Fruit fly (Drosophila melanogaster): ENCODE results near the gene CG12983.

Gene CG12983

DNA sequence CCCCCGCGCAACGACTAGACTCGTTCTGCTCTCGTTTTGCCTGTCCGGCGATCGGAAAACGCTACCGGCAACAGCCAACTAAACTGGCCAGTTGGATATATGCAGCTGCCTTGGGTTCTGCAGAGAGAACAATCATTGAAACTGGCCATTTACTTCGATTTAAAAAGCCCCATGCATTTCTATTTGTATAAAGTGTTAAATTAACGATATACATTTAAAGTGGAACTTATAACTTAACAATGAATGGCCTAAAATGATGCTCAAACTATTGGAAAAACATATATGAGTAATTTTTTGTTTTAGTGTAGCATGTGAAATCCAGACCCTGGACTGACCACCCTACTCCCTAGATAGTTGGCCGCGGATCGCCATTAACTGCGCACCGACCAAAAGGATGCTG is 22.3 kb upstream of the CG12983 start:
- no peak for TF ChIP-seq psq (optimal IDR thresholded peaks at IDR 0.05)
- no peak for TF ChIP-seq usp (GFP tag; optimal IDR thresholded peaks at IDR 0.05)
- no peak for TF ChIP-seq Dll (optimal IDR thresholded peaks at IDR 0.05)
- TF ChIP-seq pan (optimal IDR thresholded peaks at IDR 0.05) = no peak
- TF ChIP-seq EcR (GFP tag; optimal IDR thresholded peaks at IDR 0.05) = no peak
- TF ChIP-seq CG8478 (optimal IDR thresholded peaks at IDR 0.05) = no peak

DNA sequence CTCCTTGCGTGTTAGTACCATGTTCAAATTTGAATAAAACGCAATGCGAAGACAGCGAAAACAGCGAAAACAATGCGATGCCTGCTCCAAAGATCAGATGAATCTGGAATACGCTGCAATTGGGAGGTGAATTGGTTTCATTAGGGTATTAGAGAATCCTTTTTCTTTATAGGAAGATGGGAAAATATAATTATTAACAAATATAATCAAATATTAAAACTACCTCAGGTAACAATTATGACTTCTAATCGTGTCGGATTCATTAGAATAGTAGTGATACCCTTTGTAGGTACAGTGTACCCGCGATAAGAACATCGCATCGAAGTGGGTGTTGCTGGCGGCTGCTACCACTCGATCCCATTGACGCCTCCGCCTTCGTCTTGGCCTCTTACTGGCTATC is 21.3 kb upstream of the CG12983 start:
- TF ChIP-seq CG8478 (optimal IDR thresholded peaks at IDR 0.05) (no peak), pan (optimal IDR thresholded peaks at IDR 0.05) (no peak), psq (optimal IDR thresholded peaks at IDR 0.05) (no peak), Dll (optimal IDR thresholded peaks at IDR 0.05) (no peak), EcR (GFP tag; optimal IDR thresholded peaks at IDR 0.05) (no peak), usp (GFP tag; optimal IDR thresholded peaks at IDR 0.05) (no peak)

DNA sequence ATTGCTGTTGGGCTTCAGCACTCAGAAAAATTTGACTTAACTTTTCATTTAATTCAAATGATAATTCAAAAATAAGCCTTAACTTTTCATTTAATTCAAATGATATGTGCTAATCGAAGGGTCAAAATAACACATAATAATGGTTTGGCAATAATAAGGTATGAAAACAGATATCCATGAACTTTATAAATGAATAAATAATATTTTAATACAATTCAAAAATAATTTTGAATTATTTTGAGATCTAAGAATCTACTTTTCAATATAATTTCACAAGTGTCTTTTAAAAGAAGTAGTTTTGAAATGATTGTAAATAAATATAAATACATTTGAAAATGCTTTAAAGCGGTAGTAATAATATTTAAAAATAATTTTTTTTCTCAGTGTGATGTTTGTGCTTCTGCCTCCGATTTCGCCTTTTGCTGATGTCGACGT is 20.4 kb upstream of the CG12983 start:
- no peak for TF ChIP-seq usp (GFP tag; optimal IDR thresholded peaks at IDR 0.05)
- no peak for TF ChIP-seq CG8478 (optimal IDR thresholded peaks at IDR 0.05)
- no peak for TF ChIP-seq psq (optimal IDR thresholded peaks at IDR 0.05)
- TF ChIP-seq EcR (GFP tag; optimal IDR thresholded peaks at IDR 0.05) = no peak
- TF ChIP-seq Dll (optimal IDR thresholded peaks at IDR 0.05) = no peak
- TF ChIP-seq pan (optimal IDR thresholded peaks at IDR 0.05) = no peak

DNA sequence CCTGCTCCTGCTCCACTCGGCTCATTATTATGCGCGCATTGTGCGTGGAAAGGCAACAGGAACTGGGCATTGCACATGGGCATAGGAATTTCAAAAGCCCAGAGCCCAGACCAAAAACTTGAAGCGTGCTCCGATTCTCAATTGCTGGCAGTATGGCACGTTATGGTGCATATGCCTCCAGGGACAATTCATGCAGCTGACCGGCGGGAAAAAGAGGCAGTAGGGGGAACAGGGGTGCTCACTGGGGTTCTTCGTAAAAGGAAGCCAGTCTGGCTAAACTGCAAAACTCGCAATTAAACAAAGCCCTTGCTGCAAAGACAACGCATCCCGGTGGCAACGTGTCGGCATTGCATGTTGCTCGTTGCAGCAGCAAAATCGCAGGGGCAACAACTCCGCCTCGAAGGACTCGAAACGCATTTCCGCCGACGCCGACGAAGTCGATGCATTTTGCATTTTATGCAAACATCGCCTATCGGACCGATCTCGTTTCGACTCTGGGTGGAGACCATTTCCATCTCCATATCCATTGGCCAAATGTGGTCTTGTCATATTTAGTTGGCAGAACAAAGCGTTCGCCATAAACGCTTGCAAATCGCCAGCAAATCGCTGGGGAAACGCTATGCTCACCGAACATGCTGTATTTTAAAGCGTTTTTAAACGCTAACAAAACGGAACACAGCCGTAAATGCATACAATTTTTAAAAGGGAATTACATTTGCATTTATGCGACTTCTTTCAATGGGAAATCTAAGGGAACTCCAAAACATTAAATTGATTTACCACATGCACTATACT is 18.0 kb upstream of the CG12983 start:
- TF ChIP-seq pan (optimal IDR thresholded peaks at IDR 0.05) = no peak
- TF ChIP-seq Dll (optimal IDR thresholded peaks at IDR 0.05) = peak; percentile 53

DNA sequence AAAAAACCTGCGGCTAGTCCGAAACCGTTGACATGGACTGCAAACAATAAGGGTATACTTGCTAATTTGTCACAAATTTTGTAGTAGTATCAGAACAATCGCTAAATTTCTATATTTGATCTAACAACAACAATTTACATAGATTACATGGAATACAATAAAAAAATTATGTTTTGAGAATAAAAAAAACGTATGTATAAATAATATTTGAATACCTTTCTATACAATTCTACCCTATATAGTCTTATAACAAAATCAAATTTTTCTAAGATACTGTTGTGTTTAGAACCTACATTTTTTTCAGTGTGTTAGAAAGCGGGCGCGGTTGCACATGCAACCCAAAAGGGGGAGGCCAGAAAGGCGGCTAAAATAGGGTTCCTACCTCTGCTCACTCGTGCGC is 16.7 kb upstream of the CG12983 start:
- no peak for TF ChIP-seq pan (optimal IDR thresholded peaks at IDR 0.05)
- no peak for TF ChIP-seq psq (optimal IDR thresholded peaks at IDR 0.05)

DNA sequence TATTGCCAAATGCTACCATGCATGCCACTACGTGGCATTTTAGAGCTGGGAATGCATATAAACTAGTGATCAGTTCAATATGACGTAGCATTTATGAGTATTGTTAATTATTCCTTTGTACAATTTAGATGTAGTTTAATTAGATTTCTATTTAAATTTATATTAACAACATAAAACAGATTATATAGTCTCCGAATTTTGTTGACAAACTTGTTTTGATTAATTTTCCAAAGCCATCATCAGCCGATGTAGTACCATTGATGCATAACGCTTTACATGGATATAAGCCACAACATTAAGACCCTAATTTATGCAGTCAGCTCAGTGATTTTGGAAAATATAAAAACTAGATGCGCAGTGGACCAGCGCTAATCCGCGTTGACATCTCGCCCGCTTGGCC is 16.0 kb upstream of the CG12983 start:
- no peak for TF ChIP-seq CG8478 (optimal IDR thresholded peaks at IDR 0.05)
- no peak for TF ChIP-seq usp (GFP tag; optimal IDR thresholded peaks at IDR 0.05)
- TF ChIP-seq Dll (optimal IDR thresholded peaks at IDR 0.05) = no peak
- no peak for TF ChIP-seq pan (optimal IDR thresholded peaks at IDR 0.05)
- no peak for TF ChIP-seq EcR (GFP tag; optimal IDR thresholded peaks at IDR 0.05)
- no peak for TF ChIP-seq psq (optimal IDR thresholded peaks at IDR 0.05)

DNA sequence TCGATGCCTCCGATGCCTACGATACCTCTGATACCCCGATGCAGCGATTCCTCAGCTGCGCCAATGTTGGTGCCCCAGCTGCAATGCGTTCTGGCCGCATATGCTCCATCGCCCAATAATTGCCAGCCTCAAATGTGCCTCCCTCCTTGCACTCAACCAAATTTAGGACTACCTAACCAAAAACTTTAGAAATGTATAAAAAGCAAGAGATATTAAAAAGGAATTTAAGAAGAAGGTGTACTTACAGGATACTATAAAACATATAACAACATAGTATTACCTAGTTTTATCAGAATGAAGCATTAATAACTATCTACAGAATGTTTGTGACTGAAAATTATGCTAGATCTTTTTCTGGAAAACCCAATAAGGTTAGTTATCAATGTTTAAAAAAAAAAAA is 15.2 kb upstream of the CG12983 start:
- no peak for TF ChIP-seq Dll (optimal IDR thresholded peaks at IDR 0.05)
- no peak for TF ChIP-seq EcR (GFP tag; optimal IDR thresholded peaks at IDR 0.05)
- TF ChIP-seq CG8478 (optimal IDR thresholded peaks at IDR 0.05) = no peak
- no peak for TF ChIP-seq usp (GFP tag; optimal IDR thresholded peaks at IDR 0.05)
- TF ChIP-seq pan (optimal IDR thresholded peaks at IDR 0.05) = no peak

DNA sequence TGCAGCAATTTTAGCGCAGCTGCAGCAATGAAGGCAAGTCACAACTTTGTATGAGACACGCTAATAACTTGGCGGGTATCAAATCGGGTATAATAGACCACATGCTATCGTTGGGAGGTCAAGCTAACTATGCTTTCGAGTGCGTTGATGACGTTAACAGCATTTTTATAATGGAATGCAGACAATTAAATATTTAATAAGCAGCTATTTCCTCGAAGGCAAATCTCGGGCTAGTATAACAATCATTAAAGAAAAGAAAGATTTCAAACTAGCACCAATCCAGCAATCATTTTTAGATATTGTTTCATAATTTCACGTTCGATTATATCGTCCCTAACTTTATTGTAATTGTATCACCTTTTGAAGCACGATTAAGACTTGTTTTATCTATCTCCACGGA is 13.9 kb upstream of the CG12983 start:
- TF ChIP-seq CG8478 (optimal IDR thresholded peaks at IDR 0.05) (no peak), usp (GFP tag; optimal IDR thresholded peaks at IDR 0.05) (no peak), psq (optimal IDR thresholded peaks at IDR 0.05) (no peak), EcR (GFP tag; optimal IDR thresholded peaks at IDR 0.05) (no peak), Dll (optimal IDR thresholded peaks at IDR 0.05) (no peak), pan (optimal IDR thresholded peaks at IDR 0.05) (no peak)

DNA sequence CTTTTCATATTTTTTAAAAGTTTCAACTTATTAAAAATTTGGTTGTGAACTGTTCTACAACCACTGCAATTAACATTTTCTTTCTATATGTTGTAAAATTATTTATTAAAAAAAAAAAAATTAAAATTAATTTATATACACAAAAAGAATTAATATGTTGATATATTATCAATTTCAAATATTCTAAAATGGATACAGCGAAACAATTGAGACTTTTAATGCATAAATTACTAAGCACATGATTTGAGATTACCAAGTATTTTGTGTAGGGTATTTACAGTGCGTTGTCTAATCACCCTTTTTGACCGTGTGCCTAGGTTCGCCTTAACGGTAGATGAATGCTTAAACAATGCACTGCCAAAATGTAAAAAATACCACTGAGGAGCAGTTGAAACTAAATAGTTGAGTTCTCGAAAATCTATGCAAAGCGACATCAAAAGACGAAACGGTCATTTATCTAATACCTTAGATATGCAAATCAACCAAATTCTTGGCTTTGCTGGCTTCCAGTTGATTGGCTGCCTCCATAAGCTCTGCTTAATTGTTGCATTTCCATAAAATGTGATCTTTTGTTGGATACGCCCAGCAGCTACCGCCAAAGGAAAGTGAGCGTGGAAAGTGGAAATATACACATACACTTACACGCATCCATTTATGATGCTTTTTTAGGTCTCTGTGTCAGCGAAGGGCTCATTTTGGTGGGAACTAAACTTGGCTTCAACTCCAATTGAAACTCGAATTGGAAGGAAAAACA is 10.6 kb upstream of the CG12983 start:
- TF ChIP-seq usp (GFP tag; optimal IDR thresholded peaks at IDR 0.05) = no peak
- TF ChIP-seq Dll (optimal IDR thresholded peaks at IDR 0.05) = no peak
- TF ChIP-seq CG8478 (optimal IDR thresholded peaks at IDR 0.05) = no peak
- TF ChIP-seq EcR (GFP tag; optimal IDR thresholded peaks at IDR 0.05) = no peak
- no peak for TF ChIP-seq psq (optimal IDR thresholded peaks at IDR 0.05)
- no peak for TF ChIP-seq pan (optimal IDR thresholded peaks at IDR 0.05)

DNA sequence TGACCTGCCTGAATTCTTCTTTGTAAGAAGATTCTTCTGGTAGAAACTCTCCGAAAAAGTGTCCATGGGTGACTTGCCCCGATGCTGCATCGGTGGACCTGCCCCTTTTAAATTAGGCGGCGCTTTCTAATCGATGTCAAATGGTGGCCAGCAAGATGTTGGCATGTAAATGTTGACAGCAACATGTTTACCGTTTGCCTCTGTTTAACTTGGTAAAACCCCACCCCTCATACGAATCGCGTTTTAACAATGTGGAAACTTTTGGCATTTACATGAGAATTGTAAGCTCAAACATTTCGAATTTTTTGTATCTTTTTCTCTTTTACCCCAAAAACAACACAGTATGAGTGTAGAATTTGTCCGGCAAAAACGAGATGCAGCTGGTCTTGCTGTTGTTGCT is 9.8 kb upstream of the CG12983 start:
- TF ChIP-seq CG8478 (optimal IDR thresholded peaks at IDR 0.05) = no peak
- TF ChIP-seq EcR (GFP tag; optimal IDR thresholded peaks at IDR 0.05) = no peak
- TF ChIP-seq pan (optimal IDR thresholded peaks at IDR 0.05) = no peak
- no peak for TF ChIP-seq Dll (optimal IDR thresholded peaks at IDR 0.05)
- no peak for TF ChIP-seq usp (GFP tag; optimal IDR thresholded peaks at IDR 0.05)
- TF ChIP-seq psq (optimal IDR thresholded peaks at IDR 0.05) = no peak

DNA sequence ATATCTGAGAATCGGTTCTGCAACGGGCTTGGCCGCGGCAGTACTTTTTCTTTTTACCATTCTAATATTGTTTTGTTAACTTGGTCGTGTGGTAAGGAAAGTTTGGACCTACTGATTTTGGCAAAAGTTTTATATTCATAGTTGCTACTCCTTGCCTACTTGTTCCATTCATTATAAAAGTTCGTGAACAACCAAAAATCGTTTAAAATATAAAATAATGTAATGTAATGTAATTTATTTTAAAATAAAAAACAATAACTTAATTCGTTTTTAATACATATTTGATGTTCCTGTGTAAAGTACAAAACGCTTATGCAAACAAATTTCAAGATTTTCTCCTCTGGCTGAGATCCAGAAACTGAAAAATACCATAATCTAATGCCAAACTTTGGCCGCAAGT is 8.0 kb upstream of the CG12983 start, which contains the start of gene CG33286:
Gene CG33286, minus strand, starts transcription at position 101 of the 400 bp plus-strand sequence.
- no peak for TF ChIP-seq psq (optimal IDR thresholded peaks at IDR 0.05)
- TF ChIP-seq usp (GFP tag; optimal IDR thresholded peaks at IDR 0.05) = no peak
- TF ChIP-seq Dll (optimal IDR thresholded peaks at IDR 0.05) = no peak
- no peak for TF ChIP-seq CG8478 (optimal IDR thresholded peaks at IDR 0.05)
- no peak for TF ChIP-seq pan (optimal IDR thresholded peaks at IDR 0.05)
- TF ChIP-seq EcR (GFP tag; optimal IDR thresholded peaks at IDR 0.05) = no peak

DNA sequence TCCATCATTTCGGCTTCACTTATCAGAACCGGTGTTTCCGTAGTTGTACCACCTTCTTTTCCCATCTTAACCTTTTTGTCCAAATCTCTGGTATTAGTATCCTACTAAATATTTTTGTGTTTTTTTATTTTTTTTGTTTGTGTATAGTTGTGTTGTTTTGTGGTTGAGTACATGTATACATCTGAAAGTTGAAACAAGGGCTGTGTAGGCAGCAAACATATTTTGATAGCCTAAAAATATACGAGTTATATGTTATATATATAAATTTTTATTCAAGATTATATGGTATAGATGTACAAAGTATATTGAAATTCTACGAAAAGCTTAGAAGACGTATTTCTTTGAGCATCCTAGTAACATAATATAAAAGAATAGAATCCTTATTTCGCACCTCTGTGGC is 4.0 kb upstream of the CG12983 start, which contains the start of gene CG33287:
Gene CG33287, minus strand, starts transcription at position 101 of the 400 bp plus-strand sequence.
- TF ChIP-seq EcR (GFP tag; optimal IDR thresholded peaks at IDR 0.05) = no peak
- TF ChIP-seq Dll (optimal IDR thresholded peaks at IDR 0.05) = no peak
- TF ChIP-seq usp (GFP tag; optimal IDR thresholded peaks at IDR 0.05) = no peak
- no peak for TF ChIP-seq pan (optimal IDR thresholded peaks at IDR 0.05)
- TF ChIP-seq CG8478 (optimal IDR thresholded peaks at IDR 0.05) = no peak
- no peak for TF ChIP-seq psq (optimal IDR thresholded peaks at IDR 0.05)

Measured in whole organism.